Worm (Caenorhabditis elegans) whole organism, L1 larva: ENCODE data around the gene col-116.

Source experiments
- C16A3.4 ChIP-seq: fragments of 150-350 bp; optimal IDR thresholded peaks from 2 replicates; lab custom pipeline; 2014; ENCODE audit warnings: missing biosample characterization, missing genetic modification characterization
- aha-1 ChIP-seq: fragments of 150-350 bp; optimal IDR thresholded peaks from 2 replicates; lab custom pipeline; 2014; ENCODE audit warnings: missing biosample characterization, missing genetic modification characterization
- alr-1 ChIP-seq: fragments of 200-800 bp; sonication (Bioruptor generic); optimal IDR thresholded peaks from 2 replicates; lab custom pipeline; 2018; ENCODE audit warnings: borderline replicate concordance, mild to moderate bottlenecking, missing genetic modification characterization, missing compliant biosample characterization
- aly-2 ChIP-seq: fragments of 150-350 bp; optimal IDR thresholded peaks from 2 replicates; lab custom pipeline; 2014; ENCODE audit warnings: missing biosample characterization, missing genetic modification characterization
- ama-1 ChIP-seq: fragments of 150-350 bp; optimal IDR thresholded peaks from 2 replicates; lab custom pipeline; 2014
- blmp-1 ChIP-seq: fragments of 150-350 bp; optimal IDR thresholded peaks from 2 replicates; lab custom pipeline; 2014; ENCODE audit warnings: missing biosample characterization, missing genetic modification characterization
- ceh-63 ChIP-seq: fragments of 200-800 bp; sonication (Bioruptor generic); optimal IDR thresholded peaks from 2 replicates; lab custom pipeline; 2018; ENCODE audit warnings: mild to moderate bottlenecking, missing genetic modification characterization, missing compliant biosample characterization
- ceh-8 ChIP-seq: fragments of 200-800 bp; sonication (Bioruptor generic); optimal IDR thresholded peaks from 2 replicates; lab custom pipeline; 2018; ENCODE audit warnings: mild to moderate bottlenecking, missing genetic modification characterization, moderate library complexity, missing compliant biosample characterization
- ceh-82 ChIP-seq, 3 experiments: fragments of 150-350 bp in 1 of 3; sonication (generic microtip) in 2 of 3; optimal IDR thresholded peaks; 2 replicates each; lab custom pipeline; 2014 to 2017; ENCODE audit warnings: missing biosample characterization in 3 of 3, missing genetic modification characterization in 3 of 3
- ceh-88 ChIP-seq: fragments of 200-800 bp; sonication (Bioruptor generic); IDR thresholded peaks from 2 replicates; pipeline ENCODE4 v1.3.6; 2022; ENCODE audit warnings: missing genetic modification characterization, missing compliant biosample characterization
- dsc-1 ChIP-seq: sonication (generic microtip); optimal IDR thresholded peaks from 2 replicates; lab custom pipeline; 2016; ENCODE audit warnings: mild to moderate bottlenecking, missing genetic modification characterization, missing compliant biosample characterization
- efl-1 ChIP-seq, 4 experiments: fragments of 150-350 bp; optimal IDR thresholded peaks in 3 of 4; peaks in 1 of 4; 1 replicate in 1 of 4; 2 replicates in 3 of 4; lab custom pipeline; 2014; ENCODE audit warnings: missing biosample characterization in 2 of 4, missing genetic modification characterization in 2 of 4, missing genetic modification reagents in 2 of 4
- egl-27 ChIP-seq, 2 experiments: fragments of 150-350 bp in 1 of 2; sonication (generic microtip); optimal IDR thresholded peaks; 3 replicates each; lab custom pipeline; 2017 to 2018; ENCODE audit warnings: missing biosample characterization in 2 of 2, missing genetic modification characterization in 2 of 2, missing genetic modification reagents in 2 of 2
- fkh-10 ChIP-seq: sonication (generic microtip); optimal IDR thresholded peaks from 2 replicates; lab custom pipeline; 2017; ENCODE audit warnings: missing biosample characterization, missing genetic modification reagents, missing genetic modification characterization
- fkh-4 ChIP-seq: sonication (generic microtip); optimal IDR thresholded peaks from 2 replicates; lab custom pipeline; 2016; ENCODE audit warnings: missing compliant biosample characterization, missing genetic modification characterization, borderline replicate concordance
- fkh-8 ChIP-seq: sonication (generic microtip); optimal IDR thresholded peaks from 2 replicates; lab custom pipeline; 2016; ENCODE audit warnings: mild to moderate bottlenecking, missing genetic modification characterization, missing compliant biosample characterization
- fos-1 ChIP-seq: fragments of 150-350 bp; optimal IDR thresholded peaks from 2 replicates; lab custom pipeline; 2014; ENCODE audit warnings: missing biosample characterization, missing genetic modification characterization
- hlh-4 ChIP-seq: sonication (generic microtip); optimal IDR thresholded peaks from 2 replicates; lab custom pipeline; 2016; ENCODE audit warnings: mild to moderate bottlenecking, missing genetic modification characterization, missing compliant biosample characterization
- hpl-2 ChIP-seq: fragments of 150-350 bp; optimal IDR thresholded peaks from 2 replicates; lab custom pipeline; 2014; ENCODE audit warnings: missing biosample characterization, missing genetic modification reagents, missing genetic modification characterization
- irx-1 ChIP-seq: sonication (generic microtip); optimal IDR thresholded peaks from 2 replicates; lab custom pipeline; 2016; ENCODE audit warnings: missing genetic modification characterization, missing compliant biosample characterization
- isw-1 ChIP-seq: fragments of 200-800 bp; sonication (Bioruptor generic); IDR thresholded peaks from 2 replicates; pipeline ENCODE4 v1.3.6; 2022; ENCODE audit warnings: missing genetic modification characterization, missing compliant biosample characterization
- lin-13 ChIP-seq: fragments of 150-350 bp; optimal IDR thresholded peaks from 2 replicates; lab custom pipeline; 2014; ENCODE audit warnings: missing biosample characterization, missing genetic modification reagents, missing genetic modification characterization
- lin-15B ChIP-seq: fragments of 150-350 bp; sonication (generic microtip); optimal IDR thresholded peaks from 3 replicates; lab custom pipeline; 2014; ENCODE audit warnings: missing biosample characterization, missing genetic modification characterization
- lin-35 ChIP-seq, 2 experiments: fragments of 150-350 bp; optimal IDR thresholded peaks; 2 replicates each; lab custom pipeline; 2014; ENCODE audit warnings: missing biosample characterization in 2 of 2, missing genetic modification characterization in 2 of 2, missing genetic modification reagents in 2 of 2
- lir-3 ChIP-seq: sonication (generic microtip); optimal IDR thresholded peaks from 2 replicates; lab custom pipeline; 2016; ENCODE audit warnings: mild to moderate bottlenecking, missing genetic modification characterization, moderate library complexity, missing compliant biosample characterization; ENCODE audit not compliant: poor library complexity
- mab-9 ChIP-seq: fragments of 200-800 bp; sonication (Bioruptor generic); IDR thresholded peaks from 2 replicates; pipeline ENCODE4 v1.3.6; 2022; ENCODE audit warnings: missing genetic modification reagents, missing genetic modification characterization, missing compliant biosample characterization
- mep-1 ChIP-seq: fragments of 150-350 bp; optimal IDR thresholded peaks from 2 replicates; lab custom pipeline; 2014; ENCODE audit warnings: missing biosample characterization, missing genetic modification characterization
- nhr-11 ChIP-seq: fragments of 150-350 bp; optimal IDR thresholded peaks from 2 replicates; lab custom pipeline; 2014; ENCODE audit warnings: missing biosample characterization, missing genetic modification characterization
- nhr-12 ChIP-seq: sonication (generic microtip); optimal IDR thresholded peaks from 2 replicates; lab custom pipeline; 2017; ENCODE audit warnings: missing biosample characterization, missing genetic modification characterization
- nhr-20 ChIP-seq: sonication (generic microtip); optimal IDR thresholded peaks from 2 replicates; lab custom pipeline; 2016; ENCODE audit warnings: mild to moderate bottlenecking, missing genetic modification characterization, missing compliant biosample characterization
- nhr-237 ChIP-seq: fragments of 150-350 bp; optimal IDR thresholded peaks from 2 replicates; lab custom pipeline; 2014; ENCODE audit warnings: missing biosample characterization, missing genetic modification characterization
- nhr-28 ChIP-seq: fragments of 150-350 bp; optimal IDR thresholded peaks from 2 replicates; lab custom pipeline; 2014; ENCODE audit warnings: missing biosample characterization, missing genetic modification characterization
- nhr-47 ChIP-seq: sonication (generic microtip); optimal IDR thresholded peaks from 2 replicates; lab custom pipeline; 2016; ENCODE audit warnings: mild to moderate bottlenecking, missing genetic modification characterization, moderate library complexity, missing compliant biosample characterization
- nhr-71 ChIP-seq: sonication (generic microtip); optimal IDR thresholded peaks from 2 replicates; lab custom pipeline; 2016; ENCODE audit warnings: mild to moderate bottlenecking, missing genetic modification characterization, moderate library complexity, missing compliant biosample characterization
- nhr-76 ChIP-seq: sonication (generic microtip); optimal IDR thresholded peaks from 2 replicates; lab custom pipeline; 2017; ENCODE audit warnings: missing biosample characterization, missing genetic modification characterization
- nhr-77 ChIP-seq: fragments of 150-350 bp; optimal IDR thresholded peaks from 2 replicates; lab custom pipeline; 2014; ENCODE audit warnings: missing biosample characterization, missing genetic modification characterization
- nhr-85 ChIP-seq: sonication (generic microtip); peaks from one replicate; lab custom pipeline; 2016; ENCODE audit warnings: missing genetic modification characterization, inconsistent platforms, missing compliant biosample characterization
- pax-3 ChIP-seq: fragments of 200-800 bp; sonication (Bioruptor generic); optimal IDR thresholded peaks from 2 replicates; lab custom pipeline; 2018; ENCODE audit warnings: mild to moderate bottlenecking, missing genetic modification characterization, moderate library complexity, missing compliant biosample characterization
- rnt-1 ChIP-seq: sonication (generic microtip); optimal IDR thresholded peaks from 2 replicates; lab custom pipeline; 2016; ENCODE audit warnings: mild to moderate bottlenecking, missing genetic modification characterization, moderate library complexity, missing compliant biosample characterization
- skn-1 ChIP-seq: fragments of 150-350 bp; optimal IDR thresholded peaks from 2 replicates; lab custom pipeline; 2014; ENCODE audit warnings: missing biosample characterization, missing genetic modification characterization
- snu-23 ChIP-seq: sonication (generic microtip); optimal IDR thresholded peaks from 2 replicates; lab custom pipeline; 2016; ENCODE audit warnings: missing genetic modification characterization, missing compliant biosample characterization
- sptf-1 ChIP-seq: fragments of 150-350 bp; optimal IDR thresholded peaks from 2 replicates; lab custom pipeline; 2014; ENCODE audit warnings: missing biosample characterization, missing genetic modification characterization
- sup-37 ChIP-seq: fragments of 200-800 bp; sonication (Bioruptor generic); optimal IDR thresholded peaks from 2 replicates; lab custom pipeline; 2018; ENCODE audit warnings: mild to moderate bottlenecking, missing genetic modification characterization, missing compliant biosample characterization
- tlp-1 ChIP-seq: fragments of 150-350 bp; optimal IDR thresholded peaks from 2 replicates; lab custom pipeline; 2014; ENCODE audit warnings: missing biosample characterization, missing genetic modification characterization
- unc-62 ChIP-seq: fragments of 150-350 bp; optimal IDR thresholded peaks from 2 replicates; lab custom pipeline; 2014; ENCODE audit warnings: missing biosample characterization, missing genetic modification reagents, missing genetic modification characterization
- unc-98 ChIP-seq: fragments of 200-800 bp; sonication (Bioruptor generic); IDR thresholded peaks from 2 replicates; pipeline ENCODE4 v1.3.6; 2022; ENCODE audit warnings: missing genetic modification characterization, missing compliant biosample characterization
- vab-15 ChIP-seq: sonication (generic microtip); optimal IDR thresholded peaks from 2 replicates; lab custom pipeline; 2017; ENCODE audit warnings: missing genotype, mild to moderate bottlenecking, missing genetic modification characterization, missing compliant biosample characterization
- ztf-4 ChIP-seq: fragments of 150-350 bp; optimal IDR thresholded peaks from 2 replicates; lab custom pipeline; 2014; ENCODE audit warnings: missing biosample characterization, missing genetic modification characterization

The col-116 gene

DNA sequence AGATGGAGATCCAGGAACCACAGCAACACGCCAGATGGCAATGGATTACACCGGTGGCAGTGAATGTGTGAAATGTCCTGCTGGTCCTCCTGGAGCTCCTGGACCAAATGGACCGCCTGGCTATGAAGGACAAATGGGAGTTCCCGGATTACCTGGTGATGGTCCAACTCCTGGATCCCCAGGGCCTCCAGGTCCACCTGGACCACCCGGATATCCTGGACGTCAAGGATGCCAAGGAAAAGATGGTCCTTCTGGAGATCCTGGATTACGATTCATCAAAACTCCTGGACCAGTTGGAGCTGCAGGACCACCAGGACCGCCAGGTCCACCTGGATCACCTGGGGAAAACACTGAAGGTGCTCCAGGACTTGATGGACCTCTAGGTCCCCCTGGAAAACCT is 1.6 kb downstream of the col-116 start:
- TF ChIP-seq snu-23 (GFP tag; lab: Kevin White, UChicago): no peak
- TF ChIP-seq efl-1 (optimal IDR thresholded peaks at IDR 0.05; lab: Kevin White, UChicago): no peak
- peak in 1 of 2 experiments; percentile 81 for TF ChIP-seq efl-1 (GFP tag; optimal IDR thresholded peaks at IDR 0.05 in 1 of 2; lab: Kevin White, UChicago)
- TF ChIP-seq nhr-71: no peak
- no peak for TF ChIP-seq ceh-63 (GFP tag; lab: Kevin White, UChicago)
- TF ChIP-seq mab-9: no peak

DNA sequence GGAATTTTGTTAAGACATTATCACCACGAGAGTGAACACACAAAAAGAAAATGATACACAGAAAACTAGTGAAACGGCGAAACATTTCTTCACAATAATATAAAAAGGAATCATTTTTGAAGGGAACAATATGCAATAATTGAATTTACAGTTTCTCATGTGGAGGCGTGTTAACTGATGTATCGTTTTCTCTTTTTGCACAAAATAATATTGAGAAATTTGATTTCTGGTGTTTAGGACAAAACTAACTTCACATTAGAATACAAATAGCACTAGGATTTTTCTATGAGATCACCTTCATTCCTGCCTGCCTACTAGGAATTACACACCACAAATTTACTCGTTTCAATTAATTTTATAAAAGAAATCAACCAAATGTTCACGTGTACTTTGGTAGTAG is 2.8 kb downstream of the col-116 start, which contains the start of gene D2096.13:
TSS of gene D2096.13 (minus strand) at position 101 of the 400 bp plus-strand sequence.
- no peak for TF ChIP-seq nhr-47 (tag; lab: Kevin White, UChicago)
- no peak for TF ChIP-seq unc-62 (GFP tag; lab: Kevin White, UChicago)
- TF ChIP-seq ama-1 (lab: Kevin White, UChicago): no peak
- TF ChIP-seq pax-3 (tag; lab: Kevin White, UChicago): no peak
- TF ChIP-seq irx-1 (tag; lab: Kevin White, UChicago): no peak
- TF ChIP-seq nhr-20 (tag; lab: Kevin White, UChicago): no peak
- no peak for TF ChIP-seq lin-15B (tag; lab: Kevin White, UChicago)
- TF ChIP-seq nhr-237: no peak
- no peak for TF ChIP-seq vab-15 (tag; lab: Kevin White, UChicago)
- no peak for TF ChIP-seq ceh-8 (GFP tag; lab: Kevin White, UChicago)
- no peak for TF ChIP-seq fkh-4 (tag; lab: Kevin White, UChicago)
- no peak for TF ChIP-seq tlp-1 (tag; lab: Kevin White, UChicago)
- no peak for TF ChIP-seq nhr-28
- no peak for TF ChIP-seq mep-1 (tag; lab: Kevin White, UChicago)
- no peak for TF ChIP-seq lin-13
- no peak for TF ChIP-seq lin-35 (GFP tag; optimal IDR thresholded peaks at IDR 0.05; lab: Kevin White, UChicago)
- TF ChIP-seq hlh-4 (tag; lab: Kevin White, UChicago): no peak

ce11 chrIV:8359716-8360407 is 4.2 kb downstream of the col-116 start, which contains the start of gene D2096.5:
D2096.5 (minus strand) TSS chrIV:8359766.
- TF ChIP-seq ceh-88 (no peak), alr-1 (tag; lab: Kevin White, UChicago) (no peak), fos-1 (tag; lab: Kevin White, UChicago) (no peak), fkh-8 (tag; lab: Kevin White, UChicago) (no peak), efl-1 (optimal IDR thresholded peaks at IDR 0.05; lab: Kevin White, UChicago) (peak; percentile 37 to 52), efl-1 (GFP tag; optimal IDR thresholded peaks at IDR 0.05 in 1 of 2; lab: Kevin White, UChicago) (peak in 1 of 2 experiments; percentile 27), skn-1 (tag; lab: Kevin White, UChicago) (no peak), fkh-10 (no peak), ceh-8 (GFP tag; lab: Kevin White, UChicago) (no peak), ceh-82 (tag; optimal IDR thresholded peaks at IDR 0.05; lab: Kevin White, UChicago) (no peak), ceh-63 (GFP tag; lab: Kevin White, UChicago) (no peak), egl-27 (tag; optimal IDR thresholded peaks at IDR 0.05; lab: Kevin White, UChicago) (no peak), nhr-71 (no peak), lin-35 (GFP tag; optimal IDR thresholded peaks at IDR 0.05; lab: Kevin White, UChicago) (peak in 1 of 2 experiments; percentile 47), C16A3.4 (tag; lab: Kevin White, UChicago) (no peak), rnt-1 (tag; lab: Kevin White, UChicago) (no peak), blmp-1 (no peak), hpl-2 (GFP tag; lab: Kevin White, UChicago) (no peak), nhr-77 (tag; lab: Kevin White, UChicago) (no peak), ztf-4 (tag; lab: Kevin White, UChicago) (no peak), sup-37 (GFP tag; lab: Kevin White, UChicago) (no peak), sptf-1 (tag; lab: Kevin White, UChicago) (no peak), dsc-1 (no peak), lir-3 (tag; lab: Kevin White, UChicago) (no peak), nhr-85 (no peak), nhr-76 (tag; lab: Kevin White, UChicago) (no peak), aha-1 (tag; lab: Kevin White, UChicago) (no peak), hlh-4 (tag; lab: Kevin White, UChicago) (no peak), tlp-1 (tag; lab: Kevin White, UChicago) (no peak), aly-2 (tag; lab: Kevin White, UChicago) (no peak), nhr-12 (tag; lab: Kevin White, UChicago) (no peak), nhr-11 (tag; lab: Kevin White, UChicago) (no peak), isw-1 (no peak), unc-98 (no peak), lin-15B (tag; lab: Kevin White, UChicago) (no peak), mab-9 (no peak)
